Fruit fly (Drosophila melanogaster) Kc167 (cell line): ENCODE measurements around the gene CG7800.

Source experiments
- Myc ChIP-seq: fragments of >200 bp; optimal IDR thresholded peaks from 2 replicates; lab custom pipeline; 2017; ENCODE audit warnings: missing external identifiers
- Sin3A ChIP-seq: fragments of >200 bp; optimal IDR thresholded peaks from 2 replicates; lab custom pipeline; 2018; ENCODE audit warnings: missing external identifiers
- h ChIP-seq: fragments of >200 bp; optimal IDR thresholded peaks from 3 replicates; lab custom pipeline; 2018; ENCODE audit warnings: missing external identifiers
- insv ChIP-seq: fragments of >200 bp; optimal IDR thresholded peaks from 3 replicates; lab custom pipeline; 2018; ENCODE audit warnings: missing external identifiers
- psq ChIP-seq: fragments of >200 bp; optimal IDR thresholded peaks from 2 replicates; lab custom pipeline; 2017; ENCODE audit warnings: missing external identifiers
- ttk ChIP-seq: sonication (Bioruptor generic); optimal IDR thresholded peaks from 2 replicates; lab custom pipeline; 2017; ENCODE audit warnings: missing external identifiers

Gene CG7800

dm6 chr3R:8248138-8248537 is 30.4 kb downstream of the CG7800 start, which contains the start of gene CG15864:
CG15864 (plus strand) TSS chr3R:8248438.
- TF ChIP-seq Myc (no peak), h (lab: Kevin White, UChicago) (no peak), psq (no peak), insv (lab: Kevin White, UChicago) (no peak), Sin3A (lab: Kevin White, UChicago) (no peak), ttk (lab: Kevin White, UChicago) (no peak)

- no peak for TF ChIP-seq h (lab: Kevin White, UChicago)
- TF ChIP-seq insv (lab: Kevin White, UChicago) = no peak
- TF ChIP-seq psq = no peak
- no peak for TF ChIP-seq Sin3A (lab: Kevin White, UChicago)
- no peak for TF ChIP-seq ttk (lab: Kevin White, UChicago)
- no peak for TF ChIP-seq Myc
Observed at dm6 chr3R:8250166-8250733, 32.5 kb downstream of the CG7800 start, which contains the start of gene mtg. mtg (plus strand) TSS chr3R:8250497.

- no peak for TF ChIP-seq insv (lab: Kevin White, UChicago)
- no peak for TF ChIP-seq ttk (lab: Kevin White, UChicago)
Observed at dm6 chr3R:8251532-8251931, 33.8 kb downstream of the CG7800 start.

- TF ChIP-seq insv (lab: Kevin White, UChicago) (no peak), ttk (lab: Kevin White, UChicago) (no peak), Myc (no peak), Sin3A (lab: Kevin White, UChicago) (no peak), psq (no peak), h (lab: Kevin White, UChicago) (no peak)
Observed at dm6 chr3R:8254347-8254746, 36.6 kb downstream of the CG7800 start.

- no peak for TF ChIP-seq insv (lab: Kevin White, UChicago)
- TF ChIP-seq psq = no peak
- no peak for TF ChIP-seq Myc
- TF ChIP-seq ttk (lab: Kevin White, UChicago) = no peak
- no peak for TF ChIP-seq Sin3A (lab: Kevin White, UChicago)
- no peak for TF ChIP-seq h (lab: Kevin White, UChicago)
Observed at dm6 chr3R:8256040-8256439, 38.3 kb downstream of the CG7800 start.

dm6 chr3R:8261634-8262033 is 43.9 kb downstream of the CG7800 start:
- no peak for TF ChIP-seq ttk (lab: Kevin White, UChicago)
- no peak for TF ChIP-seq psq
- TF ChIP-seq Sin3A (lab: Kevin White, UChicago) = no peak
- TF ChIP-seq insv (lab: Kevin White, UChicago) = no peak
- TF ChIP-seq h (lab: Kevin White, UChicago) = no peak
- TF ChIP-seq Myc = no peak

- TF ChIP-seq Myc (no peak), ttk (lab: Kevin White, UChicago) (no peak), Sin3A (lab: Kevin White, UChicago) (no peak)
Observed at dm6 chr3R:8264302-8265080, 46.7 kb downstream of the CG7800 start, which contains the start of the genes RPA1 and Mcm2. RPA1 (minus strand) TSS chr3R:8264451. Mcm2 (plus strand) TSS chr3R:8264970.
